Worm (Caenorhabditis elegans): ENCODE results near the gene C16C10.9.

ce11 chrIII:4193659-4194103, 36.5 kb upstream of the C16C10.9 start, which contains the start of gene xbp-1:
- TF ChIP-seq flt-1 (GFP tag; IDR thresholded peaks at IDR 0.05) (peak; percentile 66), med-1 (GFP tag; optimal IDR thresholded peaks at IDR 0.05; ENCODE audit: insufficient read depth) (no peak), ztf-29 (GFP tag; IDR thresholded peaks at IDR 0.05) (0 out of 2 replicates have a peak, but pooled peaks have one; percentile 45), T22C8.4 (GFP tag; IDR thresholded peaks at IDR 0.05) (no peak), ztf-23 (GFP tag; IDR thresholded peaks at IDR 0.05) (peak; percentile 41; the same call in 1 of the 2 replicates), klf-2 (GFP tag; conservative IDR thresholded peaks at IDR 0.05) (no peak), cog-1 (tag; optimal IDR thresholded peaks at IDR 0.05) (peak; percentile 45), ref-1 (GFP tag; conservative IDR thresholded peaks at IDR 0.05) (no peak)
